Worm (Caenorhabditis elegans) whole organism, late embryonic: ENCODE results near the gene ZK792.4.

Source experiments
- C38D4.7 ChIP-seq: fragments of 200-800 bp; sonication (Bioruptor generic); optimal IDR thresholded peaks from 2 replicates; lab custom pipeline; 2018; ENCODE audit warnings: mild to moderate bottlenecking, missing genetic modification characterization, moderate library complexity, missing compliant biosample characterization
- K09A11.1 ChIP-seq: sonication (generic microtip); optimal IDR thresholded peaks from 2 replicates; lab custom pipeline; 2017; ENCODE audit warnings: antibody characterized with exemption, mild to moderate bottlenecking, missing genetic modification characterization, missing compliant biosample characterization; ENCODE audit not compliant: insufficient read depth
- T23F11.4 ChIP-seq: fragments of 200-800 bp; sonication (Bioruptor generic); optimal IDR thresholded peaks from 2 replicates; lab custom pipeline; 2018; ENCODE audit warnings: mild to moderate bottlenecking, missing genetic modification characterization, missing compliant biosample characterization
- ama-1 ChIP-seq: fragments of 150-350 bp; optimal IDR thresholded peaks from 2 replicates; lab custom pipeline; 2014
- ceh-14 ChIP-seq: sonication (generic microtip); optimal IDR thresholded peaks from 2 replicates; lab custom pipeline; 2016; ENCODE audit warnings: missing genotype, missing genetic modification characterization, missing compliant biosample characterization
- ceh-18 ChIP-seq: sonication (generic microtip); optimal IDR thresholded peaks from 2 replicates; lab custom pipeline; 2016; ENCODE audit warnings: missing genetic modification characterization, missing compliant biosample characterization
- ceh-19 ChIP-seq: fragments of 200-800 bp; sonication (Bioruptor generic); optimal IDR thresholded peaks from 2 replicates; lab custom pipeline; 2018; ENCODE audit warnings: mild to moderate bottlenecking, missing genetic modification characterization, missing compliant biosample characterization
- ceh-2 ChIP-seq: sonication (generic microtip); optimal IDR thresholded peaks from 2 replicates; lab custom pipeline; 2016; ENCODE audit warnings: missing genotype, missing genetic modification characterization, missing compliant biosample characterization
- ceh-30 ChIP-seq: fragments of 150-350 bp; optimal IDR thresholded peaks from 2 replicates; lab custom pipeline; 2014; ENCODE audit warnings: missing biosample characterization, missing genetic modification characterization
- ceh-31 ChIP-seq: sonication (generic microtip); optimal IDR thresholded peaks from 2 replicates; lab custom pipeline; 2016; ENCODE audit warnings: missing genetic modification characterization, missing compliant biosample characterization
- ceh-34 ChIP-seq: sonication (generic microtip); optimal IDR thresholded peaks from 2 replicates; lab custom pipeline; 2016; ENCODE audit warnings: mild to moderate bottlenecking, missing genetic modification characterization, missing compliant biosample characterization
- ceh-45 ChIP-seq: fragments of 200-800 bp; sonication (Bioruptor generic); IDR thresholded peaks from 2 replicates; pipeline ENCODE4 v1.3.6; 2022; ENCODE audit warnings: missing genetic modification reagents, missing genetic modification characterization, missing compliant biosample characterization
- ceh-48 ChIP-seq: sonication (generic microtip); optimal IDR thresholded peaks from 2 replicates; lab custom pipeline; 2016; ENCODE audit warnings: missing genetic modification characterization, inconsistent platforms, missing compliant biosample characterization
- ceh-9 ChIP-seq: sonication (generic microtip); optimal IDR thresholded peaks from 2 replicates; lab custom pipeline; 2016; ENCODE audit warnings: mild to moderate bottlenecking, missing genetic modification characterization, inconsistent platforms, missing compliant biosample characterization
- che-1 ChIP-seq: sonication (generic microtip); optimal IDR thresholded peaks from 2 replicates; lab custom pipeline; 2016; ENCODE audit warnings: mild to moderate bottlenecking, missing genetic modification characterization, missing compliant biosample characterization
- dmd-4 ChIP-seq: sonication (generic microtip); optimal IDR thresholded peaks from 2 replicates; lab custom pipeline; 2016; ENCODE audit warnings: borderline replicate concordance, missing genetic modification characterization, missing compliant biosample characterization
- elt-2 ChIP-seq: sonication (generic microtip); optimal IDR thresholded peaks from 2 replicates; lab custom pipeline; 2016; ENCODE audit warnings: missing genetic modification reagents, missing genetic modification characterization, missing compliant biosample characterization
- elt-4 ChIP-seq: sonication (generic microtip); optimal IDR thresholded peaks from 2 replicates; lab custom pipeline; 2016; ENCODE audit warnings: missing genetic modification characterization, missing compliant biosample characterization
- ets-4 ChIP-seq: sonication (generic microtip); optimal IDR thresholded peaks from 2 replicates; lab custom pipeline; 2016; ENCODE audit warnings: missing genetic modification characterization, missing compliant biosample characterization
- eyg-1 ChIP-seq: sonication (generic microtip); optimal IDR thresholded peaks from 2 replicates; lab custom pipeline; 2016; ENCODE audit warnings: missing genotype, missing genetic modification characterization, missing compliant biosample characterization
- fax-1 ChIP-seq: sonication (generic microtip); optimal IDR thresholded peaks from 2 replicates; lab custom pipeline; 2016; ENCODE audit warnings: missing genotype, missing genetic modification characterization, missing compliant biosample characterization
- fkh-10 ChIP-seq: fragments of 150-350 bp; optimal IDR thresholded peaks from 2 replicates; lab custom pipeline; 2014; ENCODE audit warnings: missing biosample characterization, missing genetic modification reagents, missing genetic modification characterization
- gmeb-2 ChIP-seq: sonication (generic microtip); optimal IDR thresholded peaks from 2 replicates; lab custom pipeline; 2016; ENCODE audit warnings: missing genetic modification characterization, inconsistent platforms, missing compliant biosample characterization
- hlh-13 ChIP-seq: fragments of 200-800 bp; sonication (Bioruptor generic); optimal IDR thresholded peaks from 2 replicates; lab custom pipeline; 2018; ENCODE audit warnings: mild to moderate bottlenecking, missing genetic modification characterization, missing compliant biosample characterization
- hlh-30 ChIP-seq: sonication (generic microtip); optimal IDR thresholded peaks from 2 replicates; lab custom pipeline; 2017; ENCODE audit warnings: antibody characterized with exemption, missing genetic modification characterization, missing compliant biosample characterization; ENCODE audit not compliant: insufficient read depth
- hlh-6 ChIP-seq: sonication (generic microtip); optimal IDR thresholded peaks from 2 replicates; lab custom pipeline; 2016; ENCODE audit warnings: missing genotype, missing genetic modification characterization, missing compliant biosample characterization
- hlh-8 ChIP-seq: sonication (generic microtip); optimal IDR thresholded peaks from 2 replicates; lab custom pipeline; 2016; ENCODE audit warnings: missing genotype, missing genetic modification characterization, missing compliant biosample characterization
- lin-11 ChIP-seq: fragments of 200-800 bp; sonication (Bioruptor generic); optimal IDR thresholded peaks from 2 replicates; lab custom pipeline; 2018; ENCODE audit warnings: mild to moderate bottlenecking, missing genetic modification characterization, missing compliant biosample characterization
- nfya-1 ChIP-seq: sonication (generic microtip); optimal IDR thresholded peaks from 2 replicates; lab custom pipeline; 2017; ENCODE audit warnings: missing genetic modification characterization, mild to moderate bottlenecking, missing compliant biosample characterization, antibody characterized with exemption, moderate library complexity
- nhr-11 ChIP-seq: fragments of 150-350 bp; optimal IDR thresholded peaks from 2 replicates; lab custom pipeline; 2014; ENCODE audit warnings: missing biosample characterization, missing genetic modification characterization
- nhr-232 ChIP-seq: sonication (generic microtip); optimal IDR thresholded peaks from 2 replicates; lab custom pipeline; 2016; ENCODE audit warnings: missing genetic modification characterization, missing compliant biosample characterization
- npax-4 ChIP-seq: sonication (generic microtip); optimal IDR thresholded peaks from 2 replicates; lab custom pipeline; 2016; ENCODE audit warnings: missing genetic modification characterization, missing compliant biosample characterization
- odd-2 ChIP-seq: sonication (generic microtip); optimal IDR thresholded peaks from 2 replicates; lab custom pipeline; 2017; ENCODE audit warnings: antibody characterized with exemption, mild to moderate bottlenecking, missing genetic modification characterization, missing compliant biosample characterization
- pat-9 ChIP-seq: fragments of 200-800 bp; sonication (Bioruptor generic); optimal IDR thresholded peaks from 2 replicates; lab custom pipeline; 2018; ENCODE audit warnings: mild to moderate bottlenecking, missing genetic modification characterization, moderate library complexity, missing compliant biosample characterization
- pax-1 ChIP-seq: fragments of 150-350 bp; optimal IDR thresholded peaks from 2 replicates; lab custom pipeline; 2014; ENCODE audit warnings: missing biosample characterization, missing genetic modification characterization
- pha-2 ChIP-seq: sonication (generic microtip); optimal IDR thresholded peaks from 2 replicates; lab custom pipeline; 2017; ENCODE audit warnings: mild to moderate bottlenecking, missing genetic modification characterization, missing compliant biosample characterization
- pha-4 ChIP-seq: fragments of 150-350 bp; optimal IDR thresholded peaks from 2 replicates; lab custom pipeline; 2018; ENCODE audit warnings: missing biosample characterization, missing genetic modification reagents, missing genetic modification characterization
- pros-1 ChIP-seq: fragments of 150-350 bp; optimal IDR thresholded peaks from 2 replicates; lab custom pipeline; 2014; ENCODE audit warnings: missing biosample characterization, missing genetic modification reagents, missing genetic modification characterization
- rnt-1 ChIP-seq: sonication (generic microtip); optimal IDR thresholded peaks from 2 replicates; lab custom pipeline; 2016; ENCODE audit warnings: missing genetic modification characterization, missing compliant biosample characterization
- sox-2 ChIP-seq: fragments of 200-800 bp; sonication (Bioruptor generic); IDR thresholded peaks from 2 replicates; pipeline ENCODE4 v1.3.6; 2022; ENCODE audit warnings: missing genetic modification reagents, missing genetic modification characterization, missing compliant biosample characterization
- sox-4 ChIP-seq: sonication (generic microtip); optimal IDR thresholded peaks from 2 replicates; lab custom pipeline; 2017; ENCODE audit warnings: mild to moderate bottlenecking, missing genetic modification characterization, inconsistent platforms, missing compliant biosample characterization
- syd-9 ChIP-seq: sonication (generic microtip); optimal IDR thresholded peaks from 2 replicates; lab custom pipeline; 2016; ENCODE audit warnings: mild to moderate bottlenecking, missing genetic modification characterization, moderate library complexity, missing compliant biosample characterization
- tbx-2 ChIP-seq: sonication (generic microtip); optimal IDR thresholded peaks from 2 replicates; lab custom pipeline; 2016; ENCODE audit warnings: missing genetic modification characterization, missing compliant biosample characterization
- tbx-7 ChIP-seq: sonication (generic microtip); optimal IDR thresholded peaks from 2 replicates; lab custom pipeline; 2016; ENCODE audit warnings: missing genotype, missing genetic modification characterization, missing compliant biosample characterization
- ttx-3 ChIP-seq: sonication (generic microtip); optimal IDR thresholded peaks from 2 replicates; lab custom pipeline; 2016; ENCODE audit warnings: missing genetic modification reagents, missing genetic modification characterization, missing compliant biosample characterization
- unc-3 ChIP-seq, 2 experiments: fragments of 200-800 bp in 1 of 2; sonication (Bioruptor generic) in 1 of 2; sonication (generic microtip) in 1 of 2; conservative IDR thresholded peaks in 1 of 2; optimal IDR thresholded peaks in 1 of 2; 2 replicates each; pipeline versions ENCODE4 v1.3.6 to Lab custom; 2016 to 2022; ENCODE audit warnings: missing compliant biosample characterization in 2 of 2, missing genetic modification characterization in 2 of 2, missing genetic modification reagents in 1 of 2
- unc-86 ChIP-seq: sonication (generic microtip); optimal IDR thresholded peaks from 2 replicates; lab custom pipeline; 2016; ENCODE audit warnings: missing genetic modification characterization, missing compliant biosample characterization
- zip-5 ChIP-seq: sonication (generic microtip); optimal IDR thresholded peaks from 2 replicates; lab custom pipeline; 2016; ENCODE audit warnings: missing genetic modification characterization, missing compliant biosample characterization

The ZK792.4 gene

ce11 chrIV:11636409-11636723, 45.4 kb downstream of the ZK792.4 start, which contains the start of gene F58B3.6:
Gene F58B3.6, plus strand, starts transcription at chrIV:11636648.
- TF ChIP-seq ceh-19 (GFP tag; lab: Kevin White, UChicago) (no peak), hlh-30 (peak; percentile 67), ceh-14 (tag; lab: Kevin White, UChicago) (no peak), ceh-48 (no peak), ets-4 (no peak)
- TF ChIP-seq, all 69 proteins: peak for 1

DNA sequence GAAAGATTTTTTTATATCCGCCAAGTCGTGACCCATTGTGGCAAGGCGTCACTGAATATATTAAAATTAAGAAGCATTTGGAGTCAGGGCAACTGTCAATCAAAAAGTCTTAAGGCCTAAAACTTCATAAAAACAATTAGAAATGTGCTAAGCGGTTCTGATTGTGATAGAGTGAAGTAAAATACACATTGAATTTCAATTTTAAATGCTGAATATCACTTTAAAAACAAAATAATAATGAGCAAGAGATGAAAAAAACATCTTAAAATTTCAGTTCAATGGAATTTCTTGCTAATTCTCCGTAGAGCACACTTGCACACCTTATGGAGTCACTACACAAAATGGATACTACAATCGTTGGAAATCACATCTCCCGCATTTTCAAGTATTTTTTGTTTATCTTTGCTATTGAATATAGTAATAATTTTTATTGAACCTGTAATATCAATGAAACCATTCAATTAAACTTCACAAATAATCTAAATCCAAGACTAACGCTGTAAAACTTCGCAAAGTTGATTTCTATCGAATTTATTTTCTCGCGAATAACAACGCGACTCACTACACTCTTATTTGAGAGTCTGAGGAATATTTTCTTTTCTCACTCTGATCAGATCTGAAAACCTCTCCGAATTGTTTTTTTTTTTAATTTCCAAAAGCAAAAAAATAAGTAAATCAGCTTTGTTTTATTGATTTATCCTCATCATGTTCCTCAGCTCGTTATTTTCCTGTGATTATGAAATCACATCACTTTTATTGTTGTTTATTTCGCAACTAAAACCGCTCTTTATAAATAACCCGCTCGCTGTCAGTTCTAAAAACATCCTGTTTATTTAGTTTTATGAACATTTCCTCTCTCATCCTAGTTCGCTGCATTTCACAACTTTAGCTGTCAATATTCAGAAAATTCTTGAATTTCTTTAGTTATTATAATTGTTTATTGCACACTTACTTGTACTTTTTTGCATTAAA, 46.1 kb downstream of the ZK792.4 start, which contains the start of gene mars-1:
Gene mars-1, minus strand, starts transcription at position 51 of the 972 bp plus-strand sequence.
- TF ChIP-seq hlh-8 (tag; lab: Kevin White, UChicago) (peak; percentile 51), odd-2 (tag; lab: Kevin White, UChicago) (no peak), gmeb-2 (tag; lab: Kevin White, UChicago) (no peak), ceh-34 (tag; lab: Kevin White, UChicago) (peak; percentile 76), sox-2 (GFP tag; lab: Robert Waterston, UW) (no peak), ama-1 (no peak), pros-1 (no peak), ceh-9 (tag; lab: Kevin White, UChicago) (no peak), dmd-4 (no peak), hlh-13 (no peak), ceh-45 (GFP tag; lab: Robert Waterston, UW) (no peak), ceh-18 (tag; lab: Kevin White, UChicago) (peak; percentile 50), pat-9 (tag; lab: Kevin White, UChicago) (no peak), ceh-14 (tag; lab: Kevin White, UChicago) (peak; percentile 62), ceh-2 (tag; lab: Kevin White, UChicago) (peak; percentile 82), fax-1 (tag; lab: Kevin White, UChicago) (peak; percentile 72), ttx-3 (no peak), unc-3 (GFP tag; conservative IDR thresholded peaks at IDR 0.05; lab: Robert Waterston, UW) (no peak), unc-3 (tag; optimal IDR thresholded peaks at IDR 0.05; lab: Kevin White, UChicago) (peak; percentile 60), nhr-11 (no peak), npax-4 (tag; lab: Kevin White, UChicago) (no peak), C38D4.7 (GFP tag; lab: Kevin White, UChicago) (no peak), eyg-1 (tag; lab: Kevin White, UChicago) (peak; percentile 18), unc-86 (tag; lab: Kevin White, UChicago) (peak; percentile 57), ceh-48 (no peak), tbx-7 (tag; lab: Kevin White, UChicago) (peak; percentile 79), zip-5 (tag; lab: Kevin White, UChicago) (peak; percentile 93), nfya-1 (tag; lab: Kevin White, UChicago) (no peak), elt-2 (tag; lab: Kevin White, UChicago) (peak; percentile 59), fkh-10 (GFP tag; lab: Kevin White, UChicago) (no peak), pha-2 (tag; lab: Kevin White, UChicago) (no peak), tbx-2 (tag; lab: Kevin White, UChicago) (peak; percentile 80), pax-1 (tag; lab: Kevin White, UChicago) (no peak), ets-4 (peak; percentile 90), K09A11.1 (tag; lab: Kevin White, UChicago) (no peak), che-1 (tag; lab: Kevin White, UChicago) (no peak), pha-4 (no peak), syd-9 (tag; lab: Kevin White, UChicago) (peak; percentile 32), rnt-1 (tag; lab: Kevin White, UChicago) (peak; percentile 49), lin-11 (tag; lab: Kevin White, UChicago) (no peak), nhr-232 (no peak), T23F11.4 (GFP tag; lab: Kevin White, UChicago) (no peak), ceh-31 (tag; lab: Kevin White, UChicago) (peak; percentile 94), sox-4 (tag; lab: Kevin White, UChicago) (no peak), elt-4 (tag; lab: Kevin White, UChicago) (no peak), hlh-6 (tag; lab: Kevin White, UChicago) (no peak), ceh-30 (no peak)
